Worm (Caenorhabditis elegans) whole organism, L1 larva: ENCODE measurements around the gene C10C6.3.
"Not testable (repeated sequence)": the region's sequence is repeated elsewhere in the genome, so short reads cannot be mapped to it uniquely, and the experiment has no call there.

Experiments
- C16A3.4 ChIP-seq: fragments of 150-350 bp; optimal IDR thresholded peaks from 2 replicates; lab custom pipeline; 2014; ENCODE audit warnings: missing biosample characterization, missing genetic modification characterization
- ama-1 ChIP-seq: fragments of 150-350 bp; optimal IDR thresholded peaks from 2 replicates; lab custom pipeline; 2014
- ceh-82 ChIP-seq, 3 experiments: fragments of 150-350 bp in 1 of 3; sonication (generic microtip) in 2 of 3; optimal IDR thresholded peaks; 2 replicates each; lab custom pipeline; 2014 to 2017; ENCODE audit warnings: missing biosample characterization in 3 of 3, missing genetic modification characterization in 3 of 3
- ceh-88 ChIP-seq: fragments of 200-800 bp; sonication (Bioruptor generic); IDR thresholded peaks from 2 replicates; pipeline ENCODE4 v1.3.6; 2022; ENCODE audit warnings: missing genetic modification characterization, missing compliant biosample characterization
- dpl-1 ChIP-seq, 3 experiments: fragments of 150-350 bp in 2 of 3; sonication (generic microtip) in 1 of 3; optimal IDR thresholded peaks; 2 replicates each; lab custom pipeline; 2014 to 2017; ENCODE audit warnings: missing biosample characterization in 3 of 3, missing genetic modification characterization in 3 of 3, missing genetic modification reagents in 3 of 3
- dsc-1 ChIP-seq: sonication (generic microtip); optimal IDR thresholded peaks from 2 replicates; lab custom pipeline; 2016; ENCODE audit warnings: mild to moderate bottlenecking, missing genetic modification characterization, missing compliant biosample characterization
- efl-1 ChIP-seq, 4 experiments: fragments of 150-350 bp; optimal IDR thresholded peaks in 3 of 4; peaks in 1 of 4; 1 replicate in 1 of 4; 2 replicates in 3 of 4; lab custom pipeline; 2014; ENCODE audit warnings: missing biosample characterization in 2 of 4, missing genetic modification characterization in 2 of 4, missing genetic modification reagents in 2 of 4
- egl-27 ChIP-seq, 2 experiments: fragments of 150-350 bp in 1 of 2; sonication (generic microtip); optimal IDR thresholded peaks; 3 replicates each; lab custom pipeline; 2017 to 2018; ENCODE audit warnings: missing biosample characterization in 2 of 2, missing genetic modification characterization in 2 of 2, missing genetic modification reagents in 2 of 2
- ets-5 ChIP-seq: fragments of 200-800 bp; sonication (Bioruptor generic); IDR thresholded peaks from 2 replicates; pipeline ENCODE4 v1.3.6; 2022; ENCODE audit warnings: missing genetic modification characterization, missing compliant biosample characterization
- fkh-4 ChIP-seq: sonication (generic microtip); optimal IDR thresholded peaks from 2 replicates; lab custom pipeline; 2016; ENCODE audit warnings: missing compliant biosample characterization, missing genetic modification characterization, borderline replicate concordance
- hlh-4 ChIP-seq: sonication (generic microtip); optimal IDR thresholded peaks from 2 replicates; lab custom pipeline; 2016; ENCODE audit warnings: mild to moderate bottlenecking, missing genetic modification characterization, missing compliant biosample characterization
- irx-1 ChIP-seq: sonication (generic microtip); optimal IDR thresholded peaks from 2 replicates; lab custom pipeline; 2016; ENCODE audit warnings: missing genetic modification characterization, missing compliant biosample characterization
- isw-1 ChIP-seq: fragments of 200-800 bp; sonication (Bioruptor generic); IDR thresholded peaks from 2 replicates; pipeline ENCODE4 v1.3.6; 2022; ENCODE audit warnings: missing genetic modification characterization, missing compliant biosample characterization
- lir-3 ChIP-seq: sonication (generic microtip); optimal IDR thresholded peaks from 2 replicates; lab custom pipeline; 2016; ENCODE audit warnings: mild to moderate bottlenecking, missing genetic modification characterization, moderate library complexity, missing compliant biosample characterization; ENCODE audit not compliant: poor library complexity
- nhr-20 ChIP-seq: sonication (generic microtip); optimal IDR thresholded peaks from 2 replicates; lab custom pipeline; 2016; ENCODE audit warnings: mild to moderate bottlenecking, missing genetic modification characterization, missing compliant biosample characterization
- nhr-28 ChIP-seq: fragments of 150-350 bp; optimal IDR thresholded peaks from 2 replicates; lab custom pipeline; 2014; ENCODE audit warnings: missing biosample characterization, missing genetic modification characterization
- pax-3 ChIP-seq: fragments of 200-800 bp; sonication (Bioruptor generic); optimal IDR thresholded peaks from 2 replicates; lab custom pipeline; 2018; ENCODE audit warnings: mild to moderate bottlenecking, missing genetic modification characterization, moderate library complexity, missing compliant biosample characterization
- snpc-4 ChIP-seq: fragments of 150-350 bp; optimal IDR thresholded peaks from 2 replicates; lab custom pipeline; 2014; ENCODE audit warnings: missing biosample characterization, missing genetic modification characterization
- sox-4 ChIP-seq: sonication (generic microtip); optimal IDR thresholded peaks from 2 replicates; lab custom pipeline; 2016; ENCODE audit warnings: missing genetic modification characterization, missing compliant biosample characterization
- sptf-1 ChIP-seq: fragments of 150-350 bp; optimal IDR thresholded peaks from 2 replicates; lab custom pipeline; 2014; ENCODE audit warnings: missing biosample characterization, missing genetic modification characterization
- sup-37 ChIP-seq: fragments of 200-800 bp; sonication (Bioruptor generic); optimal IDR thresholded peaks from 2 replicates; lab custom pipeline; 2018; ENCODE audit warnings: mild to moderate bottlenecking, missing genetic modification characterization, missing compliant biosample characterization
- unc-98 ChIP-seq: fragments of 200-800 bp; sonication (Bioruptor generic); IDR thresholded peaks from 2 replicates; pipeline ENCODE4 v1.3.6; 2022; ENCODE audit warnings: missing genetic modification characterization, missing compliant biosample characterization
- vab-15 ChIP-seq: sonication (generic microtip); optimal IDR thresholded peaks from 2 replicates; lab custom pipeline; 2017; ENCODE audit warnings: missing genotype, mild to moderate bottlenecking, missing genetic modification characterization, missing compliant biosample characterization
- xbp-1 ChIP-seq: sonication (generic microtip); optimal IDR thresholded peaks from 2 replicates; lab custom pipeline; 2016; ENCODE audit warnings: missing genetic modification characterization, missing compliant biosample characterization
- zag-1 ChIP-seq: fragments of 150-350 bp; optimal IDR thresholded peaks from 2 replicates; lab custom pipeline; 2014; ENCODE audit warnings: missing biosample characterization, missing genetic modification characterization

The C10C6.3 gene

DNA sequence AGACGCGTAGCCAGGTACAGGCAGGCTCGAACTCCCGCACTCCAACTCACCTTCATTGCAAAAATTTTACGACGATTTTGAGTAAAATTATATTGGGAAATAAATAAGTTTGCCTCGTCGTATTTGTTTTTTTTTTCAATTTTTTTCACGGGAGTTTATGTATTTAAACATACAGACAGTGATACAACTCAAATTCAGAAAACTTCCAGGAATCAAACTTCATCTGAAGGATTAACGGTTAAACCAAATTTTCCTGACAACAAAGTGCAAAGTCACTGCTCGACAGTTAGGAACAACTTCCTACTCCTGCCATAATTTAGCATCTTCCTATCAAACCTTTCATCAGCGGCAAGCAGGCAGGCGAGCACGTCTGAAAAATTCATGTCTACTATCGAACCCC, 40.2 kb downstream of the C10C6.3 start, which contains the start of gene F22B3.8:
Gene F22B3.8 (minus strand): TSS at position 101 of the 400 bp plus-strand sequence.
- TF ChIP-seq C16A3.4 (tag; lab: Kevin White, UChicago): no peak
- no peak for TF ChIP-seq egl-27 (tag; optimal IDR thresholded peaks at IDR 0.05; lab: Kevin White, UChicago)
- TF ChIP-seq ceh-88 (GFP tag; lab: Robert Waterston, UW): no peak
- no peak for TF ChIP-seq nhr-28
- TF ChIP-seq ets-5 (GFP tag; lab: Robert Waterston, UW): no peak
- TF ChIP-seq unc-98 (GFP tag; lab: Robert Waterston, UW): no peak
- no peak for TF ChIP-seq ceh-82 (tag; optimal IDR thresholded peaks at IDR 0.05; lab: Kevin White, UChicago)
- TF ChIP-seq zag-1 (tag; lab: Kevin White, UChicago): no peak
- no peak for TF ChIP-seq nhr-20 (tag; lab: Kevin White, UChicago)
- no peak for TF ChIP-seq xbp-1 (tag; lab: Kevin White, UChicago)
- TF ChIP-seq ama-1: no peak
- no peak for TF ChIP-seq sup-37

- TF ChIP-seq fkh-4 (no peak), hlh-4 (tag; lab: Kevin White, UChicago) (no peak), lir-3 (tag; lab: Kevin White, UChicago) (no peak), ama-1 (no peak), snpc-4 (tag; lab: Kevin White, UChicago) (no peak), ceh-88 (GFP tag; lab: Robert Waterston, UW) (no peak), isw-1 (GFP tag; lab: Robert Waterston, UW) (no peak), irx-1 (tag; lab: Kevin White, UChicago) (no peak), sox-4 (tag; lab: Kevin White, UChicago) (no peak), dpl-1 (GFP tag; optimal IDR thresholded peaks at IDR 0.05; lab: Kevin White, UChicago) (no peak), pax-3 (tag; lab: Kevin White, UChicago) (no peak), vab-15 (tag; lab: Kevin White, UChicago) (no peak), dsc-1 (tag; lab: Kevin White, UChicago) (no peak)
- TF ChIP-seq, all 84 proteins: peak for 0
Observed at ce11 chrIV:11421696-11422095, 43.3 kb downstream of the C10C6.3 start, which contains the start of gene F22B3.7. Gene F22B3.7 (minus strand): TSS chrIV:11421796.

DNA sequence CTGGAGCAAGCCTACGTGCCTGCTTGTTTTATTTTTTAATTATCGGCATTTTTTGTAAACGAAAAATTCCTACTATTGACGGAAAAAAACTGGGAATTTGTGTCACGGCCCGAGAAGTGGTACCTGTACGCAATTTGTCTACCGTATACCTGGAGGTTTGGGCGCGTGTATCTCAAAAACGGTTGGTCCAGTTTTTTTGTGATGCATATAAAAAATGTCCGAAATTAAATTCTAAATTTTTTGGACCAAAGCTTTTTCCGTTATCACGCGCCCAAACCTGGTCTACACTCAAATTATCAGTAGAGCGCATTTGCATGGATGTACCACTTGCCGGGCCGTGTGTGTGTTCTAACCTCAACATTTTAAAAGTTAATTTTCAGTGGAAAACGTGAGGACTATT, 48.3 kb downstream of the C10C6.3 start, which contains the start of gene F22B3.5:
Gene F22B3.5 (minus strand): TSS at position 101 of the 400 bp plus-strand sequence.
- not testable (repeated sequence) for TF ChIP-seq pax-3 (tag; lab: Kevin White, UChicago); sptf-1 (tag; lab: Kevin White, UChicago); ceh-88 (GFP tag; lab: Robert Waterston, UW)

DNA sequence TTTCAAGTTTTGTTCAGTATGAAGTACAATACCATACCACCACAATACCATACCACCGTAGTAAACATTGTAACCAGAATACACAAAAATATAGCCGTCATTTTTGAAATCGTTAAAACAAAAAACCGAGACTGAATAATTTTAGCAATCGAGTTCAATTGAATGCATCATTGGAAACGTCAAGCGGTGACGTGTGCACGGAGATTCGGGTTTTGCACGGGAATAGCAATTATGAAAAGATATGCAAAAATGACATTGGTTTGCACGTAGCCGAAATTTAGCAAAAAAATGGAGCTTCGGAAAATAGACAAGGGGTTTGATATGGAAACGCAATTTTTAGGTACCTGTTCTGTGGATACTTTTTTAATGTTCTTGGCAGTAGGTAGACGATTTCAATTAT, 50.1 kb downstream of the C10C6.3 start, which contains the start of gene F22B3.10:
Gene F22B3.10 (minus strand): TSS at position 101 of the 400 bp plus-strand sequence.
- TF ChIP-seq efl-1 (optimal IDR thresholded peaks at IDR 0.05; lab: Kevin White, UChicago): no peak
- TF ChIP-seq efl-1 (GFP tag; optimal IDR thresholded peaks at IDR 0.05 in 1 of 2; lab: Kevin White, UChicago): no peak
- TF ChIP-seq C16A3.4 (tag; lab: Kevin White, UChicago): no peak
